Worm (Caenorhabditis elegans) whole organism, L3 larva: Measurements from ENCODE around the gene mltn-11.

Source experiments
- elt-3 ChIP-seq, 3 experiments: fragments of 150-350 bp in 1 of 3; sonication (generic microtip) in 2 of 3; optimal IDR thresholded peaks; 2 replicates in 2 of 3; 4 replicates in 1 of 3; lab custom pipeline; 2014 to 2017; ENCODE audit warnings: missing biosample characterization in 3 of 3, missing genetic modification characterization in 3 of 3
- eor-1 ChIP-seq, 2 experiments: fragments of 150-350 bp; optimal IDR thresholded peaks; 2 replicates each; lab custom pipeline; 2014 to 2018; ENCODE audit warnings: missing biosample characterization in 2 of 2, missing genetic modification characterization in 2 of 2
- fos-1 ChIP-seq: fragments of 150-350 bp; optimal IDR thresholded peaks from 2 replicates; lab custom pipeline; 2014; ENCODE audit warnings: missing biosample characterization, missing genetic modification characterization
- lin-39 ChIP-seq: fragments of 150-350 bp; optimal IDR thresholded peaks from 2 replicates; lab custom pipeline; 2018; ENCODE audit warnings: missing biosample characterization, missing genetic modification reagents, missing genetic modification characterization
- mdl-1 ChIP-seq: fragments of 150-350 bp; optimal IDR thresholded peaks from 2 replicates; lab custom pipeline; 2014; ENCODE audit warnings: missing biosample characterization, missing genetic modification characterization

mltn-11 gene

DNA sequence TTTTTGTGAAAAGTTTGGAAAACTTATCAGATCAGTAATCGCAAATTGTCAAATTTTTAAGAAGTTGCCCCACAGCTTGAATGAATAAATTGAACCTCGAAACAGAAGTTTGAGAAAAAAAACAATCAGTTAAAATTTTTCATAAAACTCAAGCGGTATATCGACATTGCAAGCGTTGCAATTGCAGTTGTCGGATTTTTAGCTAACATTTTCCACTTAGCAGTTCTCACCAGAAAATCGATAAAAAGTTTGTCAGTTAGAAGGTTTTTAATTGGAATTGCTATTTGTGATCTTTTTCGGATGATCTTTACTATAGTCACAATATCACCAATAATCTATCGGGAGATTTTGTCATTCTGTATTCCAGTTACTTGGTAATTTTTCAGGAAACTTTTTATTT is 49.7 kb downstream of the mltn-11 start, which contains the start of gene srw-43:
TSS of gene srw-43 (plus strand) at position 301 of the 400 bp plus-strand sequence.
- no peak for TF ChIP-seq eor-1 (tag; optimal IDR thresholded peaks at IDR 0.05; lab: Kevin White, UChicago)

DNA sequence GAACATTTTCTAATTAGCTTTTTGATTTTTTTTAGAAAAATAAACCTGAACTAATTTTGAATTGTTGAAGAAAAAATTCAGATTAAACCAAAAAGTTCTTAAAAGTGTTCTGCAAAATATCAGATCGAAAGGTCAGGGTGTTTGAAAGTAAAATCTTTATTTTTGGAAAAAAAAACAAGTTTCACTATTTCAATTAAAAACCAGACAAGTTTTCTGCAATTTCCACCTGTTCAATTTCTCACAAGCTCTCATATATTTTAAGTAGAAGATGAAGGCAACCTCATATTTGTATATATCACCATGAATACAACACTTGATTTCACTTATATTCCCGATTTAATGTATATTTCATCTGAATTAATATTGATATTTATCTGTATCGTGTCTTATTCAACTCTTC is 51.2 kb downstream of the mltn-11 start, which contains the start of gene srz-102:
TSS of gene srz-102 (plus strand) at position 301 of the 400 bp plus-strand sequence.
- TF ChIP-seq fos-1 (tag; lab: Kevin White, UChicago) (no peak), mdl-1 (tag; lab: Kevin White, UChicago) (no peak), elt-3 (tag; optimal IDR thresholded peaks at IDR 0.05; lab: Kevin White, UChicago) (no peak), lin-39 (no peak)
